Worm (Caenorhabditis elegans) whole organism, L4/young adult: ENCODE measurements around the gene vhp-1.

Experiments
- W03F9.2 ChIP-seq: fragments of 150-350 bp; optimal IDR thresholded peaks from 2 replicates; lab custom pipeline; 2014; ENCODE audit warnings: missing biosample characterization, missing genetic modification characterization
- him-1 ChIP-seq: sonication (generic microtip); optimal IDR thresholded peaks from 2 replicates; lab custom pipeline; 2016; ENCODE audit warnings: missing genotype, missing genetic modification reagents, missing genetic modification characterization, missing compliant biosample characterization

DNA sequence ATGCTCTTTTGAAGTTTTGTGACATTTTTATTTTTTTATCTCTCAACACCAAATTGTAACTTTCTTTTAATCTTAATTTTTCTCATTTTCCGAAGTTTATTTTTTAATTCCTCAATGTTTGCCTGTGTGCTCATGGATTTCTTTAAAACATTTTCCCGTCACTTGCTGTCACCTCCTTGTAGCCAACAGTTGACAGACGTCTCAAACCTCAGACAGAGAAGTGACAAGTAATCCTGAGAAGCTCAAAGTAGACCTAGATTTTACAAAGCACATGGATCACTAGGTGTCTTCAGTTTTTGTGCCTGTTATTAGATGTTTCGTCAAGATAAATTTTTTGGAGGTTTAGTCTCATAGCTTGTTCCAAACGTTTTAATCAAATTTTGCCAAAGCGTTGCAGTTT lies 13.4 kb upstream of the vhp-1 start:
- TF ChIP-seq W03F9.2 (tag; lab: Kevin White, UChicago) (no peak), him-1 (tag; lab: Kevin White, UChicago) (no peak)
